Fruit fly (Drosophila melanogaster) whole organism, embryonic: ENCODE data around the gene red.

ENCODE experiments used
- Adf1 ChIP-seq: fragments of 200-800 bp; sonication (Bioruptor generic); IDR thresholded peaks from 2 replicates; pipeline ENCODE4 v1.3.6; 2022; ENCODE audit warnings: missing biosample characterization, missing genetic modification characterization
- Atf-2 ChIP-seq: fragments of 200-800 bp; sonication (Bioruptor generic); optimal IDR thresholded peaks from 2 replicates; lab custom pipeline; 2016; ENCODE audit warnings: missing biosample characterization, missing genetic modification characterization
- CG10543 ChIP-seq: fragments of 200-800 bp; sonication (Bioruptor generic); optimal IDR thresholded peaks from 3 replicates; lab custom pipeline; 2017; ENCODE audit warnings: missing biosample characterization, mild to moderate bottlenecking, missing genetic modification characterization, moderate library complexity
- CG10959 ChIP-seq: fragments of 200-800 bp; sonication (Bioruptor generic); IDR thresholded peaks from 2 replicates; pipeline ENCODE4 v1.3.6; 2022; ENCODE audit warnings: missing biosample characterization, missing genetic modification characterization
- CG15479 ChIP-seq: fragments of 200-800 bp; sonication (Bioruptor generic); optimal IDR thresholded peaks from 3 replicates; lab custom pipeline; 2019; ENCODE audit warnings: missing biosample characterization, mild to moderate bottlenecking, missing genetic modification characterization, moderate library complexity
- CG17385 ChIP-seq: fragments of 200-800 bp; sonication (Bioruptor generic); optimal IDR thresholded peaks from 3 replicates; lab custom pipeline; 2018; ENCODE audit warnings: missing biosample characterization, mild to moderate bottlenecking, missing genetic modification characterization
- CG17612 ChIP-seq: fragments of 200-800 bp; sonication (Bioruptor generic); IDR thresholded peaks from 2 replicates; pipeline ENCODE4 v1.3.6; 2022; ENCODE audit warnings: missing biosample characterization, missing genetic modification characterization
- CG31365 ChIP-seq: fragments of 200-800 bp; sonication (Bioruptor generic); optimal IDR thresholded peaks from 2 replicates; lab custom pipeline; 2018; ENCODE audit warnings: missing biosample characterization, mild to moderate bottlenecking, missing genetic modification characterization
- CG34376 ChIP-seq: fragments of 200-800 bp; sonication (Bioruptor generic); optimal IDR thresholded peaks from 2 replicates; lab custom pipeline; 2018; ENCODE audit warnings: missing biosample characterization, mild to moderate bottlenecking, missing genetic modification characterization
- CG7357 ChIP-seq: fragments of 200-800 bp; sonication (Bioruptor generic); IDR thresholded peaks from 3 replicates; pipeline ENCODE4 v1.3.6; 2022; ENCODE audit warnings: missing biosample characterization, missing genetic modification characterization
- CG7987 ChIP-seq: fragments of 200-800 bp; sonication (Bioruptor generic); optimal IDR thresholded peaks from 2 replicates; lab custom pipeline; 2018; ENCODE audit warnings: missing biosample characterization, mild to moderate bottlenecking, missing genetic modification characterization, moderate library complexity
- CG8290 ChIP-seq, 3 experiments: fragments of 200-800 bp; sonication (Bioruptor generic); optimal IDR thresholded peaks; 2 replicates each; lab custom pipeline; 2016 to 2019; ENCODE audit warnings: missing biosample characterization in 3 of 3, missing genetic modification characterization in 3 of 3, mild to moderate bottlenecking in 2 of 3, moderate library complexity in 1 of 3
- CG8359 ChIP-seq: fragments of 200-800 bp; sonication (Bioruptor generic); optimal IDR thresholded peaks from 2 replicates; lab custom pipeline; 2017; ENCODE audit warnings: missing biosample characterization, mild to moderate bottlenecking, missing genetic modification characterization, borderline replicate concordance
- CG8478 ChIP-seq: fragments of >200 bp; optimal IDR thresholded peaks from 2 replicates; lab custom pipeline; 2018
- CG8944 ChIP-seq: fragments of 200-800 bp; sonication (Bioruptor generic); optimal IDR thresholded peaks from 3 replicates; lab custom pipeline; 2016; ENCODE audit warnings: missing biosample characterization, missing genetic modification characterization
- CG9932 ChIP-seq: fragments of 200-800 bp; sonication (Bioruptor generic); IDR thresholded peaks from 2 replicates; pipeline ENCODE4 v1.3.6; 2022; ENCODE audit warnings: missing biosample characterization, missing genetic modification characterization
- CTCF ChIP-seq: fragments of 200-800 bp; sonication (Bioruptor generic); optimal IDR thresholded peaks from 2 replicates; lab custom pipeline; 2017; ENCODE audit warnings: missing biosample characterization, mild to moderate bottlenecking, missing genetic modification characterization, moderate library complexity
- CoRest ChIP-seq: fragments of 200-800 bp; sonication (Bioruptor generic); optimal IDR thresholded peaks from 3 replicates; lab custom pipeline; 2018; ENCODE audit warnings: missing biosample characterization, mild to moderate bottlenecking, missing genetic modification characterization, moderate library complexity
- D19B ChIP-seq: fragments of 200-800 bp; sonication (Bioruptor generic); optimal IDR thresholded peaks from 2 replicates; lab custom pipeline; 2017; ENCODE audit warnings: missing biosample characterization, mild to moderate bottlenecking, missing genetic modification characterization
- Doc2 ChIP-seq: fragments of 200-800 bp; sonication (Bioruptor generic); IDR thresholded peaks from 2 replicates; pipeline ENCODE4 v1.3.6; 2022; ENCODE audit warnings: missing biosample characterization, missing genetic modification characterization
- Dp ChIP-seq: fragments of 200-800 bp; sonication (Bioruptor generic); optimal IDR thresholded peaks from 2 replicates; lab custom pipeline; 2018; ENCODE audit warnings: missing biosample characterization, mild to moderate bottlenecking, missing genetic modification characterization, moderate library complexity
- H2.0 ChIP-seq: fragments of 200-800 bp; sonication (Bioruptor generic); IDR thresholded peaks from 2 replicates; pipeline ENCODE4 v1.3.6; 2022; ENCODE audit warnings: missing biosample characterization, missing genetic modification characterization
- HmgZ ChIP-seq: fragments of 200-800 bp; sonication (Bioruptor generic); optimal IDR thresholded peaks from 2 replicates; lab custom pipeline; 2018; ENCODE audit warnings: missing biosample characterization, mild to moderate bottlenecking, missing genetic modification characterization
- Hr51 ChIP-seq, 2 experiments: fragments of 200-800 bp; sonication (Bioruptor generic); optimal IDR thresholded peaks; 2 replicates in 1 of 2; 3 replicates in 1 of 2; lab custom pipeline; 2016 to 2018; ENCODE audit warnings: missing biosample characterization in 2 of 2, missing genetic modification characterization in 2 of 2, mild to moderate bottlenecking in 1 of 2, moderate library complexity in 1 of 2
- Kr ChIP-seq: fragments of 200-800 bp; sonication (Bioruptor generic); optimal IDR thresholded peaks from 2 replicates; lab custom pipeline; 2017; ENCODE audit warnings: missing biosample characterization, mild to moderate bottlenecking, missing genetic modification characterization
- MESR4 ChIP-seq: fragments of 200-800 bp; sonication (Bioruptor generic); optimal IDR thresholded peaks from 2 replicates; lab custom pipeline; 2018; ENCODE audit warnings: missing biosample characterization, mild to moderate bottlenecking, missing genetic modification characterization, moderate library complexity
- Mes4 ChIP-seq: fragments of 200-800 bp; sonication (Bioruptor generic); optimal IDR thresholded peaks from 2 replicates; lab custom pipeline; 2016; ENCODE audit warnings: missing biosample characterization, missing genetic modification characterization
- Neu2 ChIP-seq: fragments of 200-800 bp; sonication (Bioruptor generic); optimal IDR thresholded peaks from 3 replicates; lab custom pipeline; 2016; ENCODE audit warnings: missing biosample characterization, missing genetic modification characterization, borderline replicate concordance
- Tbp ChIP-seq: fragments of >200 bp; optimal IDR thresholded peaks from 2 replicates; lab custom pipeline; 2018; ENCODE audit warnings: missing biosample characterization, missing genetic modification characterization
- YL-1 ChIP-seq: fragments of 200-800 bp; sonication (Bioruptor generic); optimal IDR thresholded peaks from 3 replicates; lab custom pipeline; 2017; ENCODE audit warnings: missing biosample characterization, mild to moderate bottlenecking, missing genetic modification characterization
- az2 ChIP-seq: fragments of 200-800 bp; sonication (Bioruptor generic); optimal IDR thresholded peaks from 3 replicates; lab custom pipeline; 2016; ENCODE audit warnings: missing biosample characterization, missing genetic modification characterization
- bsh ChIP-seq, 2 experiments: fragments of 200-800 bp; sonication (Bioruptor generic); optimal IDR thresholded peaks; 2 replicates each; lab custom pipeline; 2017 to 2018; ENCODE audit warnings: mild to moderate bottlenecking in 2 of 2, missing biosample characterization in 2 of 2, missing genetic modification characterization in 2 of 2, moderate library complexity in 1 of 2
- cg ChIP-seq: fragments of 200-800 bp; sonication (Bioruptor generic); optimal IDR thresholded peaks from 3 replicates; lab custom pipeline; 2019; ENCODE audit warnings: missing biosample characterization, mild to moderate bottlenecking, missing genetic modification characterization, moderate library complexity
- chm ChIP-seq: fragments of 200-800 bp; sonication (Bioruptor generic); IDR thresholded peaks from 2 replicates; pipeline ENCODE4 v1.3.6; 2022; ENCODE audit warnings: missing biosample characterization, missing genetic modification characterization
- ci ChIP-seq: fragments of 200-800 bp; sonication (Bioruptor generic); IDR thresholded peaks from 3 replicates; pipeline ENCODE4 v1.3.6; 2022; ENCODE audit warnings: missing biosample characterization, missing genetic modification characterization
- ewg ChIP-seq: fragments of 200-800 bp; sonication (Bioruptor generic); optimal IDR thresholded peaks from 3 replicates; lab custom pipeline; 2017; ENCODE audit warnings: mild to moderate bottlenecking, missing biosample characterization, missing genetic modification reagents, missing genetic modification characterization
- gce ChIP-seq: fragments of 200-800 bp; sonication (Bioruptor generic); IDR thresholded peaks from 3 replicates; pipeline ENCODE4 v1.3.6; 2022; ENCODE audit warnings: missing biosample characterization, missing genetic modification characterization
- gem ChIP-seq: fragments of 200-800 bp; sonication (Bioruptor generic); optimal IDR thresholded peaks from 2 replicates; lab custom pipeline; 2019; ENCODE audit warnings: missing biosample characterization, mild to moderate bottlenecking, missing genetic modification characterization, moderate library complexity
- gro ChIP-seq: fragments of 200-800 bp; sonication (Bioruptor generic); optimal IDR thresholded peaks from 2 replicates; lab custom pipeline; 2016; ENCODE audit warnings: missing biosample characterization, missing genetic modification characterization
- jing ChIP-seq: fragments of 200-800 bp; sonication (Bioruptor generic); optimal IDR thresholded peaks from 2 replicates; lab custom pipeline; 2018; ENCODE audit warnings: missing biosample characterization, mild to moderate bottlenecking, missing genetic modification characterization
- jumu ChIP-seq: fragments of 200-800 bp; sonication (Bioruptor generic); optimal IDR thresholded peaks from 3 replicates; lab custom pipeline; 2016; ENCODE audit warnings: missing biosample characterization, missing genetic modification characterization
- ken ChIP-seq: fragments of 200-800 bp; sonication (Bioruptor generic); IDR thresholded peaks from 3 replicates; pipeline ENCODE4 v1.3.6; 2022; ENCODE audit warnings: missing biosample characterization, missing genetic modification characterization
- mirr ChIP-seq: fragments of 200-800 bp; sonication (Bioruptor generic); optimal IDR thresholded peaks from 3 replicates; lab custom pipeline; 2018; ENCODE audit warnings: missing biosample characterization, mild to moderate bottlenecking, missing genetic modification characterization
- nerfin-1 ChIP-seq: fragments of 200-800 bp; sonication (Bioruptor generic); optimal IDR thresholded peaks from 3 replicates; lab custom pipeline; 2019; ENCODE audit warnings: missing biosample characterization, mild to moderate bottlenecking, missing genetic modification characterization, moderate library complexity
- pnt ChIP-seq: fragments of 200-800 bp; sonication (Bioruptor generic); optimal IDR thresholded peaks from 3 replicates; lab custom pipeline; 2016; ENCODE audit warnings: missing biosample characterization, missing genetic modification characterization
- scrt ChIP-seq: fragments of 200-800 bp; sonication (Bioruptor generic); optimal IDR thresholded peaks from 2 replicates; lab custom pipeline; 2018; ENCODE audit warnings: missing biosample characterization, mild to moderate bottlenecking, missing genetic modification characterization, moderate library complexity
- sd ChIP-seq: fragments of 200-800 bp; sonication (Bioruptor generic); optimal IDR thresholded peaks from 3 replicates; lab custom pipeline; 2018; ENCODE audit warnings: missing biosample characterization, mild to moderate bottlenecking, missing genetic modification characterization, moderate library complexity
- tna ChIP-seq: fragments of 200-800 bp; sonication (Bioruptor generic); IDR thresholded peaks from 2 replicates; pipeline ENCODE4 v1.3.6; 2022; ENCODE audit warnings: missing biosample characterization, missing genetic modification characterization; ENCODE audit not compliant: partially characterized antibody
- trh ChIP-seq: fragments of 200-800 bp; sonication (Bioruptor generic); optimal IDR thresholded peaks from 2 replicates; lab custom pipeline; 2016; ENCODE audit warnings: missing biosample characterization, missing genetic modification characterization
- vvl ChIP-seq: fragments of 200-800 bp; sonication (Bioruptor generic); IDR thresholded peaks from 2 replicates; pipeline ENCODE4 v1.3.6; 2022; ENCODE audit warnings: missing biosample characterization, missing genetic modification characterization

red gene

DNA sequence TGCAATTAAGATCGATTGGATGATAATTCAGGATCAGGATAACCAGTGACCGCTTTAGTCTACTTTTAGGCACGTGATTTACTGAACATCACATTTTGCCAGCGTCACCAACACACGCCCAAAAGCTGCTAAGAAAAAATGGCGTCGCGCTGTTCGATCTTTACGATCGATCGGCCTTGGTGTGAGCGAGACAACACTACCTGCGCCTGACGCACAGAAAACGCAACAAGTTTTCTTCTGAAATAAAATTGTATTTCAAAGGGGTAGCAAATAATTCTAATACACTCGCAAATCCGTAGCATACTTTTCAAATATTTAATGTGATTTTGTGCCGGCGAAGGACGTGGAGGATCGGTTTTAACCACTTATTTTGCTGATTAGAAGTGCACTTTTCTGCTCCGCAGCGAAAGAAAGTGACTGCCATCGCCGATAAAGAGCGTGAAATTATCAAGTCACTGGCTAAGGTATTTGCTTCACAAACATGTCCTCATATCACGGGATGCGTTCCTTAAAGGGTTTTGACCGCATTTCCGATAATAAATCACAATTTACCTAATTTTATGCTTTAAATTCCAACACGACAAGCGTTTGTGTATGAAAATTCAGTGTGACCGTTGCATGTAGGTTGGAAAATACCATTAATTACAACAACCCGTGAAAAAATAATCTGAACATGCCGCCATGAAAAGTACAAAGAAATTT lies 19.3 kb downstream of the red start (continued):
- peak; percentile 72 for TF ChIP-seq sd
- TF ChIP-seq CoRest (tag; lab: Kevin White, UChicago) = peak; percentile 31
- TF ChIP-seq bsh (GFP tag; optimal IDR thresholded peaks at IDR 0.05; lab: Kevin White, UChicago) = peak in 1 of 2 experiments; percentile 5
- peak; percentile 45 for TF ChIP-seq CG17612 (GFP tag; lab: Robert Waterston, UW)
- TF ChIP-seq nerfin-1 (tag; lab: Kevin White, UChicago) = peak; percentile 97
- no peak for TF ChIP-seq CG9932 (GFP tag; lab: Robert Waterston, UW)
- TF ChIP-seq pnt (GFP tag; lab: Kevin White, UChicago) = no peak
- TF ChIP-seq chm (GFP tag; lab: Robert Waterston, UW) = 0 out of 2 replicates have a peak, but pooled peaks have one; percentile 15
- TF ChIP-seq scrt (GFP tag; lab: Kevin White, UChicago) = peak; percentile 70
- TF ChIP-seq CG8478 (lab: Kevin White, UChicago) = peak; percentile 26
- peak; percentile 42 for TF ChIP-seq gro (GFP tag; lab: Kevin White, UChicago)
- peak; percentile 12 for TF ChIP-seq CG34376 (GFP tag; lab: Kevin White, UChicago)
- peak; percentile 67 for TF ChIP-seq MESR4 (GFP tag; lab: Kevin White, UChicago)
- TF ChIP-seq CG8290 (GFP tag; optimal IDR thresholded peaks at IDR 0.05; lab: Kevin White, UChicago) = peak; percentile 74
- TF ChIP-seq CG8290 (tag; optimal IDR thresholded peaks at IDR 0.05; lab: Kevin White, UChicago) = peak; percentile 81 to 87
- no peak for TF ChIP-seq az2 (GFP tag; lab: Kevin White, UChicago)
- no peak for TF ChIP-seq Hr51 (GFP tag; optimal IDR thresholded peaks at IDR 0.05; lab: Kevin White, UChicago)
- peak; percentile 36; the same call in 1 of the 3 replicates for TF ChIP-seq ci (GFP tag; lab: Robert Waterston, UW)
- TF ChIP-seq CTCF (GFP tag; lab: Kevin White, UChicago) = peak; percentile 42
- TF ChIP-seq H2.0 (GFP tag; lab: Robert Waterston, UW) = no peak
- no peak for TF ChIP-seq trh (GFP tag; lab: Kevin White, UChicago)
- TF ChIP-seq HmgZ (tag; lab: Kevin White, UChicago) = peak; percentile 56
- no peak for TF ChIP-seq Atf-2 (GFP tag; lab: Kevin White, UChicago)
- TF ChIP-seq mirr (GFP tag; lab: Kevin White, UChicago) = peak; percentile 4
- TF ChIP-seq vvl (GFP tag; lab: Robert Waterston, UW) = no peak; the same call in 1 of the 2 replicates
- no peak for TF ChIP-seq ken (GFP tag; lab: Robert Waterston, UW)
- TF ChIP-seq Tbp (GFP tag; lab: Kevin White, UChicago) = no peak
- peak; percentile 87 for TF ChIP-seq Kr (GFP tag; lab: Kevin White, UChicago)
- TF ChIP-seq Adf1 (GFP tag; lab: Robert Waterston, UW) = 0 out of 2 replicates have a peak, but pooled peaks have one; percentile 32
- TF ChIP-seq CG7987 (GFP tag; lab: Kevin White, UChicago) = peak; percentile 10
- peak; percentile 56 for TF ChIP-seq cg (GFP tag; lab: Kevin White, UChicago)
- TF ChIP-seq YL-1 = peak; percentile 28
- peak; percentile 21 for TF ChIP-seq Dp (GFP tag; lab: Kevin White, UChicago)

DNA sequence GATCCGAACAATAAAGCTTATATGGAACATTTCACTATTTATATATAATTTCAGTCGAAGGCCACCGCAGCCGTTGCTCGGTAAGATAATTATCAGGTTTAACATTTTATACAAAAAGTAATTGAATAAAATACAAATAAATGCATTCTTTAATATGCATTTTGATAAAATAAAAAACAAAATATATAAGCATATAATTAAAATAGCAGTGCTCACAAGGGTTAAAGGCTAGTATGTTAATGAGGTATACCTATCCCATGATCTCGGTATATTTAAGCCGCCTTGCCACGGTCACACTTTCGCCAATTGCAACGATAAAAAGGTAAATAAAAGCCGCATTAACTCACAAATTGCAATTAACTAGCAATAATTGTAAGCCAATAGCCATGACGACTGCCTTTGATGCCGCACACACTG lies 19.9 kb downstream of the red start, which contains the start of gene Polr2I:
TSS of gene Polr2I (plus strand) at position 289 of the 417 bp plus-strand sequence.
- TF ChIP-seq jing (GFP tag; lab: Kevin White, UChicago) (no peak), CG31365 (tag; lab: Kevin White, UChicago) (no peak), gem (tag; lab: Kevin White, UChicago) (no peak), CG17385 (GFP tag; lab: Kevin White, UChicago) (peak; percentile 27), CG15479 (GFP tag; lab: Kevin White, UChicago) (no peak), D19B (GFP tag; lab: Kevin White, UChicago) (peak; percentile 4), CG7357 (no peak), CG8359 (GFP tag; lab: Kevin White, UChicago) (no peak), CG10543 (GFP tag; lab: Kevin White, UChicago) (no peak), Mes4 (no peak), gce (GFP tag; lab: Robert Waterston, UW) (no peak), Neu2 (GFP tag; lab: Kevin White, UChicago) (no peak), ewg (no peak), tna (no peak), CG10959 (GFP tag; lab: Robert Waterston, UW) (peak; percentile 88), jumu (GFP tag; lab: Kevin White, UChicago) (no peak), Doc2 (GFP tag; lab: Robert Waterston, UW) (no peak), CG8944 (no peak)
